Fruit fly (Drosophila melanogaster) whole organism, adult: ENCODE measurements around the gene CG8578.

Experiments used
- CG1620 ChIP-seq: fragments of 200-800 bp; sonication (Bioruptor generic); optimal IDR thresholded peaks from 2 replicates; lab custom pipeline; 2016; ENCODE audit warnings: missing biosample characterization, missing genetic modification characterization
- CG33017 ChIP-seq: fragments of 200-800 bp; sonication (Bioruptor generic); optimal IDR thresholded peaks from 2 replicates; lab custom pipeline; 2018; ENCODE audit warnings: missing biosample characterization, mild to moderate bottlenecking, missing genetic modification characterization, moderate library complexity
- CG7101 ChIP-seq: fragments of 200-800 bp; sonication (Bioruptor generic); optimal IDR thresholded peaks from 2 replicates; lab custom pipeline; 2018; ENCODE audit warnings: missing biosample characterization, mild to moderate bottlenecking, missing genetic modification characterization, moderate library complexity
- Crg-1 ChIP-seq: fragments of 200-800 bp; sonication (Bioruptor generic); optimal IDR thresholded peaks from 2 replicates; lab custom pipeline; 2016; ENCODE audit warnings: missing biosample characterization, missing genetic modification characterization
- Hr96 ChIP-seq: fragments of 200-800 bp; sonication (Bioruptor generic); optimal IDR thresholded peaks from 2 replicates; lab custom pipeline; 2016; ENCODE audit warnings: missing biosample characterization, missing genetic modification characterization
- Mnt ChIP-seq: fragments of 200-800 bp; sonication (Bioruptor generic); optimal IDR thresholded peaks from 2 replicates; lab custom pipeline; 2016; ENCODE audit warnings: missing biosample characterization, mild to moderate bottlenecking, missing genetic modification characterization
- cic ChIP-seq: fragments of 200-800 bp; sonication (Bioruptor generic); optimal IDR thresholded peaks from 2 replicates; lab custom pipeline; 2017; ENCODE audit warnings: missing biosample characterization, mild to moderate bottlenecking, missing genetic modification characterization, moderate library complexity
- kay ChIP-seq: fragments of 200-800 bp; sonication (Bioruptor generic); peaks from one replicate; lab custom pipeline; 2016; ENCODE audit warnings: missing biosample characterization, missing genetic modification characterization, borderline replicate concordance
- ovo ChIP-seq: fragments of 200-800 bp; sonication (Bioruptor generic); optimal IDR thresholded peaks from 2 replicates; lab custom pipeline; 2016; ENCODE audit warnings: missing biosample characterization, missing genetic modification characterization
- tj ChIP-seq: fragments of 200-800 bp; sonication (Bioruptor generic); optimal IDR thresholded peaks from 3 replicates; lab custom pipeline; 2017; ENCODE audit warnings: missing biosample characterization, mild to moderate bottlenecking, missing genetic modification characterization, moderate library complexity
- toe ChIP-seq: fragments of 200-800 bp; sonication (Bioruptor generic); optimal IDR thresholded peaks from 2 replicates; lab custom pipeline; 2016; ENCODE audit warnings: missing biosample characterization, missing genetic modification characterization

dm6 chrX:15809255-15809654 is 35.0 kb upstream of the CG8578 start, which contains the start of gene CG8509:
- TF ChIP-seq cic (no peak), CG7101 (tag; lab: Kevin White, UChicago) (no peak), toe (no peak), CG33017 (tag; lab: Kevin White, UChicago) (no peak), tj (GFP tag; lab: Kevin White, UChicago) (no peak), CG1620 (no peak), Crg-1 (GFP tag; lab: Kevin White, UChicago) (no peak), ovo (GFP tag; lab: Kevin White, UChicago) (no peak), Hr96 (GFP tag; lab: Kevin White, UChicago) (no peak), Mnt (GFP tag; lab: Kevin White, UChicago) (no peak), kay (no peak)
